Worm (Caenorhabditis elegans) whole organism, late embryonic: ENCODE results near the gene srx-62.

ENCODE experiments used
- hlh-15 ChIP-seq: sonication (generic microtip); optimal IDR thresholded peaks from 2 replicates; lab custom pipeline; 2016; ENCODE audit warnings: missing genetic modification characterization, missing compliant biosample characterization
- hlh-6 ChIP-seq: sonication (generic microtip); optimal IDR thresholded peaks from 2 replicates; lab custom pipeline; 2016; ENCODE audit warnings: missing genotype, missing genetic modification characterization, missing compliant biosample characterization
- pqm-1 ChIP-seq: sonication (generic microtip); optimal IDR thresholded peaks from 2 replicates; lab custom pipeline; 2016; ENCODE audit warnings: missing genetic modification characterization, missing compliant biosample characterization

DNA sequence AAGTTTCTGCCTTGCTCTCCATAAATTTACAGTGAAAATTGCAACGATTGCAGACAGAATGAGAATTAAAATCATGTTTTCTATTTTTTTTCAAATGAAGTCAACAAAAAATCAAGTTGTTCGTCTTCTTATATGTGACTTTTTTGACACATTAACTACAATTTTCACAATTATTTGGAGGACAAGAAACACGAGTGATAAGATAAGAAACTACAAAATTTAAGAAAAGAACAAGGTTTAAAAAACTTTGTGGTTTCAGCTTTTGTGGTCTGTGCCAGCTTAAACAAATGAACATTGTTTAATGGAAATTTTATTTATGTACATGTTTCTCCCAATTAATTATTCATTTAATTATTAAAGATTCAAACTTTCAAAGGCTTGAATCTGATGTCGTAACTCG is 25.3 kb downstream of the srx-62 start, which contains the start of gene cyp-34A9:
- TF ChIP-seq hlh-6 (tag; lab: Kevin White, UChicago) (no peak), pqm-1 (tag; lab: Kevin White, UChicago) (no peak), hlh-15 (tag; lab: Kevin White, UChicago) (no peak)
